Fruit fly (Drosophila melanogaster) whole organism, embryonic: ENCODE data around the gene MP1.

Experiments used
- Asciz ChIP-seq: fragments of 200-800 bp; sonication (Bioruptor generic); optimal IDR thresholded peaks from 2 replicates; lab custom pipeline; 2017; ENCODE audit warnings: missing biosample characterization, mild to moderate bottlenecking, missing genetic modification characterization, missing genetic modification reagents
- BEAF-32 ChIP-seq: fragments of 200-800 bp; sonication (Bioruptor generic); optimal IDR thresholded peaks from 3 replicates; lab custom pipeline; 2017; ENCODE audit warnings: missing biosample characterization, missing genetic modification characterization, mild to moderate bottlenecking, moderate library complexity, missing genetic modification reagents
- CG12104 ChIP-seq: fragments of 200-800 bp; sonication (Bioruptor generic); optimal IDR thresholded peaks from 3 replicates; lab custom pipeline; 2016; ENCODE audit warnings: missing biosample characterization, missing genetic modification characterization
- CG13624 ChIP-seq: fragments of 200-800 bp; sonication (Bioruptor generic); optimal IDR thresholded peaks from 2 replicates; lab custom pipeline; 2016; ENCODE audit warnings: missing biosample characterization, missing genetic modification characterization
- CG13775 ChIP-seq: fragments of 200-800 bp; sonication (Bioruptor generic); optimal IDR thresholded peaks from 3 replicates; lab custom pipeline; 2017; ENCODE audit warnings: missing biosample characterization, mild to moderate bottlenecking, missing genetic modification characterization
- CG14050 ChIP-seq: fragments of 200-800 bp; sonication (Bioruptor generic); IDR thresholded peaks from 3 replicates; pipeline ENCODE4 v1.3.6; 2022; ENCODE audit warnings: missing biosample characterization, missing genetic modification characterization
- CG15011 ChIP-seq: fragments of 200-800 bp; sonication (Bioruptor generic); optimal IDR thresholded peaks from 3 replicates; lab custom pipeline; 2018; ENCODE audit warnings: missing biosample characterization, mild to moderate bottlenecking, missing genetic modification characterization
- CG15269 ChIP-seq: fragments of 200-800 bp; sonication (Bioruptor generic); optimal IDR thresholded peaks from 2 replicates; lab custom pipeline; 2018; ENCODE audit warnings: missing biosample characterization, mild to moderate bottlenecking, missing genetic modification characterization, moderate library complexity
- CG1647 ChIP-seq: fragments of 200-800 bp; sonication (Bioruptor generic); optimal IDR thresholded peaks from 3 replicates; lab custom pipeline; 2016; ENCODE audit warnings: missing biosample characterization, missing genetic modification characterization
- CG17568 ChIP-seq: fragments of 200-800 bp; sonication (Bioruptor generic); optimal IDR thresholded peaks from 2 replicates; lab custom pipeline; 2018; ENCODE audit warnings: missing biosample characterization, mild to moderate bottlenecking, missing genetic modification characterization, moderate library complexity
- CG2120 ChIP-seq: fragments of 200-800 bp; sonication (Bioruptor generic); optimal IDR thresholded peaks from 3 replicates; lab custom pipeline; 2016; ENCODE audit warnings: missing biosample characterization, missing genetic modification characterization
- CG2199 ChIP-seq: fragments of 200-800 bp; sonication (Bioruptor generic); IDR thresholded peaks from 3 replicates; pipeline ENCODE4 v1.3.6; 2022; ENCODE audit warnings: missing biosample characterization, missing genetic modification characterization
- CG31365 ChIP-seq: fragments of 200-800 bp; sonication (Bioruptor generic); optimal IDR thresholded peaks from 2 replicates; lab custom pipeline; 2018; ENCODE audit warnings: missing biosample characterization, mild to moderate bottlenecking, missing genetic modification characterization
- CG31388 ChIP-seq: fragments of 200-800 bp; sonication (Bioruptor generic); optimal IDR thresholded peaks from 2 replicates; lab custom pipeline; 2016; ENCODE audit warnings: missing biosample characterization, missing genetic modification characterization
- CG4328 ChIP-seq: fragments of 200-800 bp; sonication (Bioruptor generic); optimal IDR thresholded peaks from 3 replicates; lab custom pipeline; 2017; ENCODE audit warnings: missing biosample characterization, missing genetic modification reagents, missing genetic modification characterization
- CG6254 ChIP-seq: fragments of 200-800 bp; sonication (Bioruptor generic); optimal IDR thresholded peaks from 3 replicates; lab custom pipeline; 2017; ENCODE audit warnings: mild to moderate bottlenecking, missing biosample characterization, missing genetic modification reagents, missing genetic modification characterization
- CG7372 ChIP-seq: fragments of 200-800 bp; sonication (Bioruptor generic); IDR thresholded peaks from 2 replicates; pipeline ENCODE4 v1.3.6; 2022; ENCODE audit warnings: missing biosample characterization, missing genetic modification characterization
- CG8089 ChIP-seq: fragments of 200-800 bp; sonication (Bioruptor generic); optimal IDR thresholded peaks from 3 replicates; lab custom pipeline; 2016; ENCODE audit warnings: missing biosample characterization, missing genetic modification characterization
- CG8924 ChIP-seq: fragments of 200-800 bp; optimal IDR thresholded peaks from 3 replicates; lab custom pipeline; 2019; ENCODE audit warnings: missing biosample characterization, mild to moderate bottlenecking, missing genetic modification characterization, moderate library complexity
- Dip3 ChIP-seq: fragments of 200-800 bp; sonication (Bioruptor generic); optimal IDR thresholded peaks from 3 replicates; lab custom pipeline; 2016; ENCODE audit warnings: missing biosample characterization, missing genetic modification characterization
- Ets65A ChIP-seq: fragments of 200-800 bp; sonication (Bioruptor generic); peaks from one replicate; lab custom pipeline; 2016; ENCODE audit warnings: missing biosample characterization, missing genetic modification characterization
- Hsf ChIP-seq: fragments of 200-800 bp; sonication (Bioruptor generic); optimal IDR thresholded peaks from 3 replicates; lab custom pipeline; 2016; ENCODE audit warnings: missing biosample characterization, missing genetic modification characterization
- Kr ChIP-seq: fragments of 200-800 bp; sonication (Bioruptor generic); optimal IDR thresholded peaks from 2 replicates; lab custom pipeline; 2017; ENCODE audit warnings: missing biosample characterization, mild to moderate bottlenecking, missing genetic modification characterization
- Med ChIP-seq: fragments of 200-800 bp; sonication (Bioruptor generic); peaks from one replicate; lab custom pipeline; 2016; ENCODE audit warnings: missing biosample characterization, missing genetic modification characterization, mild to moderate bottlenecking, inconsistent platforms, moderate library complexity
- Ptx1 ChIP-seq: fragments of 200-800 bp; sonication (Bioruptor generic); IDR thresholded peaks from 2 replicates; pipeline ENCODE4 v1.3.6; 2022; ENCODE audit warnings: missing biosample characterization, missing genetic modification characterization
- Rx ChIP-seq: fragments of 200-800 bp; sonication (Bioruptor generic); IDR thresholded peaks from 2 replicates; pipeline ENCODE4 v1.3.6; 2022; ENCODE audit warnings: missing biosample characterization, missing genetic modification characterization
- YL-1 ChIP-seq: fragments of 200-800 bp; sonication (Bioruptor generic); optimal IDR thresholded peaks from 3 replicates; lab custom pipeline; 2017; ENCODE audit warnings: missing biosample characterization, mild to moderate bottlenecking, missing genetic modification characterization
- cas ChIP-seq: fragments of 200-800 bp; sonication (Bioruptor generic); IDR thresholded peaks from 2 replicates; pipeline ENCODE4 v1.3.6; 2022; ENCODE audit warnings: missing biosample characterization, missing genetic modification characterization
- ci ChIP-seq: fragments of 200-800 bp; sonication (Bioruptor generic); IDR thresholded peaks from 3 replicates; pipeline ENCODE4 v1.3.6; 2022; ENCODE audit warnings: missing biosample characterization, missing genetic modification characterization
- dati ChIP-seq: fragments of 200-800 bp; sonication (Bioruptor generic); IDR thresholded peaks from 2 replicates; pipeline ENCODE4 v1.3.6; 2022; ENCODE audit warnings: missing biosample characterization, missing genetic modification characterization
- ewg ChIP-seq: fragments of 200-800 bp; sonication (Bioruptor generic); optimal IDR thresholded peaks from 3 replicates; lab custom pipeline; 2017; ENCODE audit warnings: mild to moderate bottlenecking, missing biosample characterization, missing genetic modification reagents, missing genetic modification characterization
- eyg ChIP-seq: fragments of 200-800 bp; sonication (Bioruptor generic); optimal IDR thresholded peaks from 3 replicates; lab custom pipeline; 2016; ENCODE audit warnings: missing biosample characterization, missing genetic modification characterization
- fd3F ChIP-seq: fragments of 200-800 bp; sonication (Bioruptor generic); optimal IDR thresholded peaks from 2 replicates; lab custom pipeline; 2018; ENCODE audit warnings: missing biosample characterization, mild to moderate bottlenecking, missing genetic modification characterization, moderate library complexity
- fd64A ChIP-seq: fragments of 200-800 bp; sonication (Bioruptor generic); optimal IDR thresholded peaks from 3 replicates; lab custom pipeline; 2018; ENCODE audit warnings: missing biosample characterization, mild to moderate bottlenecking, missing genetic modification characterization
- kay ChIP-seq: fragments of 200-800 bp; sonication (Bioruptor generic); optimal IDR thresholded peaks from 2 replicates; lab custom pipeline; 2016; ENCODE audit warnings: missing biosample characterization, missing genetic modification characterization
- lov ChIP-seq, 2 experiments: fragments of 200-800 bp in 1 of 2; fragments of >200 bp in 1 of 2; sonication (Bioruptor generic) in 1 of 2; IDR thresholded peaks in 1 of 2; optimal IDR thresholded peaks in 1 of 2; 2 replicates in 1 of 2; 3 replicates in 1 of 2; pipeline versions ENCODE4 v1.3.6 to Lab custom; 2017 to 2022; ENCODE audit warnings: missing biosample characterization in 1 of 2, missing genetic modification characterization in 1 of 2
- nerfin-1 ChIP-seq: fragments of 200-800 bp; sonication (Bioruptor generic); optimal IDR thresholded peaks from 3 replicates; lab custom pipeline; 2019; ENCODE audit warnings: missing biosample characterization, mild to moderate bottlenecking, missing genetic modification characterization, moderate library complexity
- pros ChIP-seq: fragments of 200-800 bp; sonication (Bioruptor generic); optimal IDR thresholded peaks from 3 replicates; lab custom pipeline; 2019; ENCODE audit warnings: missing biosample characterization, mild to moderate bottlenecking, missing genetic modification characterization, moderate library complexity
- ro ChIP-seq: fragments of 200-800 bp; sonication (Bioruptor generic); IDR thresholded peaks from 2 replicates; pipeline ENCODE4 v1.3.6; 2022; ENCODE audit warnings: missing biosample characterization, missing genetic modification characterization
- row ChIP-seq: fragments of 200-800 bp; sonication (Bioruptor generic); IDR thresholded peaks from 3 replicates; pipeline ENCODE4 v1.3.6; 2022; ENCODE audit warnings: missing biosample characterization, missing genetic modification characterization
- salm ChIP-seq: fragments of 200-800 bp; sonication (Bioruptor generic); optimal IDR thresholded peaks from 2 replicates; lab custom pipeline; 2018; ENCODE audit warnings: missing biosample characterization, mild to moderate bottlenecking, missing genetic modification characterization
- schlank ChIP-seq: fragments of 200-800 bp; sonication (Bioruptor generic); optimal IDR thresholded peaks from 2 replicates; lab custom pipeline; 2018; ENCODE audit warnings: missing biosample characterization, mild to moderate bottlenecking, missing genetic modification characterization
- slp2 ChIP-seq: fragments of 200-800 bp; sonication (Bioruptor generic); optimal IDR thresholded peaks from 2 replicates; lab custom pipeline; 2016; ENCODE audit warnings: missing biosample characterization, missing genetic modification characterization
- sr ChIP-seq: fragments of 200-800 bp; sonication (Bioruptor generic); IDR thresholded peaks from 3 replicates; pipeline ENCODE4 v1.3.6; 2022; ENCODE audit warnings: missing biosample characterization, missing genetic modification characterization
- stwl ChIP-seq: fragments of 200-800 bp; sonication (Bioruptor generic); optimal IDR thresholded peaks from 3 replicates; lab custom pipeline; 2018; ENCODE audit warnings: missing biosample characterization, mild to moderate bottlenecking, missing genetic modification characterization, moderate library complexity
- sug ChIP-seq: fragments of 200-800 bp; optimal IDR thresholded peaks from 2 replicates; lab custom pipeline; 2019; ENCODE audit warnings: missing biosample characterization, mild to moderate bottlenecking, missing genetic modification characterization, moderate library complexity
- tgo ChIP-seq: fragments of 200-800 bp; sonication (Bioruptor generic); IDR thresholded peaks from 3 replicates; pipeline ENCODE4 v1.3.6; 2022; ENCODE audit warnings: missing biosample characterization, missing genetic modification characterization
- tio ChIP-seq: fragments of 200-800 bp; sonication (Bioruptor generic); optimal IDR thresholded peaks from 2 replicates; lab custom pipeline; 2017; ENCODE audit warnings: missing biosample characterization, missing genetic modification characterization, inconsistent platforms
- trem ChIP-seq: fragments of 200-800 bp; optimal IDR thresholded peaks from 3 replicates; lab custom pipeline; 2019; ENCODE audit warnings: missing biosample characterization, mild to moderate bottlenecking, missing genetic modification characterization, moderate library complexity
- vfl ChIP-seq: fragments of 200-800 bp; sonication (Bioruptor generic); optimal IDR thresholded peaks from 2 replicates; lab custom pipeline; 2016; ENCODE audit warnings: missing biosample characterization, missing genetic modification characterization
- zfh1 ChIP-seq: fragments of 200-800 bp; sonication (Bioruptor generic); IDR thresholded peaks from 3 replicates; pipeline ENCODE4 v1.3.6; 2022; ENCODE audit warnings: missing biosample characterization, missing genetic modification characterization

MP1 gene

DNA sequence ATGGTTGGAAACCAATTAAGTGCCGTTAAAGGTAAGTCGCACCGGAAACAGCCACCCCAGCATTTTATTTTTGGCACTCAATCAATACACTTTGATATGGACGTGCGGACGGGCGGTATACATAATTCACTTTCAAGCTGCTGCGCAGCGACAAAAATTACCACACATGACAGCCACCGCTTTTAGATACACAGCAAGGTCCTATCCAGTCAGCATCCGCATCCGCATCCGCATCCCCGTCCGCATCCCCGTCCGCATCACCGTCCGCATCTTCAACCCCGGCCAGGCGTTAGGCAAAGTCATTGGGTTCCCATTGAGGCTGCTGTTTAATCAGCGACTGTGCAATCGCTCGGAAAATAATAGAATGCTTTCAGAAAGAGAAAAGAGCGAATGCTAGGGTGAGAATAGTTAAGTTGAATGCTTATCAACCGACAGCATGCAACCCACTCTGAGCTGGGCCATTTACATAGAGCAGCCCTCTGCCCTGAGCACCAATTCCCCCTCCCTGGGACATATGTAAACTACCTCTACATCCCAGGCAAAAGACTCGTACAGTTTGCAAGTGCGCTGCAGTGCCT lies 23.2 kb upstream of the MP1 start:
- TF ChIP-seq CG31388 (no peak), CG4328 (GFP tag; lab: Kevin White, UChicago) (no peak), BEAF-32 (GFP tag; lab: Kevin White, UChicago) (no peak), salm (no peak), CG7372 (no peak), stwl (no peak), Med (GFP tag; lab: Kevin White, UChicago) (peak; percentile 54), Ets65A (GFP tag; lab: Kevin White, UChicago) (peak; percentile 16), tgo (GFP tag; lab: Robert Waterston, UW) (no peak), row (GFP tag; lab: Robert Waterston, UW) (no peak), cas (GFP tag; lab: Robert Waterston, UW) (no peak), Kr (GFP tag; lab: Kevin White, UChicago) (no peak), sr (GFP tag; lab: Robert Waterston, UW) (no peak), schlank (tag; lab: Kevin White, UChicago) (no peak), pros (peak; percentile 84), CG6254 (GFP tag; lab: Kevin White, UChicago) (no peak), vfl (GFP tag; lab: Kevin White, UChicago) (no peak), nerfin-1 (peak; percentile 51), CG12104 (GFP tag; lab: Kevin White, UChicago) (no peak), Asciz (GFP tag; lab: Kevin White, UChicago) (no peak), trem (tag; lab: Kevin White, UChicago) (no peak), CG13775 (GFP tag; lab: Kevin White, UChicago) (peak; percentile 96), tio (GFP tag; lab: Kevin White, UChicago) (no peak), kay (GFP tag; lab: Kevin White, UChicago) (no peak), Hsf (GFP tag; lab: Kevin White, UChicago) (no peak), CG14050 (GFP tag; lab: Robert Waterston, UW) (no peak), lov (optimal IDR thresholded peaks at IDR 0.05; lab: Kevin White, UChicago) (no peak), lov (GFP tag; IDR thresholded peaks at IDR 0.05; lab: Robert Waterston, UW) (0 out of 3 replicates have a peak, but pooled peaks have one; percentile 50), fd3F (GFP tag; lab: Kevin White, UChicago) (no peak), sug (tag; lab: Kevin White, UChicago) (no peak), CG31365 (tag; lab: Kevin White, UChicago) (no peak), dati (GFP tag; lab: Robert Waterston, UW) (no peak), ro (no peak), CG8924 (tag; lab: Kevin White, UChicago) (no peak), CG8089 (GFP tag; lab: Kevin White, UChicago) (no peak), CG1647 (GFP tag; lab: Kevin White, UChicago) (no peak), Ptx1 (GFP tag; lab: Robert Waterston, UW) (no peak), zfh1 (GFP tag; lab: Robert Waterston, UW) (no peak), ewg (GFP tag; lab: Kevin White, UChicago) (no peak), CG15269 (tag; lab: Kevin White, UChicago) (no peak), CG17568 (GFP tag; lab: Kevin White, UChicago) (no peak), CG2199 (GFP tag; lab: Robert Waterston, UW) (peak; percentile 70; the same call in 2 of the 3 replicates), slp2 (GFP tag; lab: Kevin White, UChicago) (no peak), YL-1 (no peak), Dip3 (GFP tag; lab: Kevin White, UChicago) (no peak), ci (GFP tag; lab: Robert Waterston, UW) (0 out of 3 replicates have a peak, but pooled peaks have one; percentile 24), Rx (no peak), CG13624 (no peak), eyg (GFP tag; lab: Kevin White, UChicago) (no peak), fd64A (no peak), CG15011 (no peak), CG2120 (GFP tag; lab: Kevin White, UChicago) (no peak)
